Worm (Caenorhabditis elegans) whole organism, late embryonic: Measurements from ENCODE around the gene H35N09.2.

Source experiments
- C08G9.2 ChIP-seq: sonication (generic microtip); optimal IDR thresholded peaks from 2 replicates; lab custom pipeline; 2016; ENCODE audit warnings: mild to moderate bottlenecking, missing genetic modification characterization, moderate library complexity, missing compliant biosample characterization
- C38D4.7 ChIP-seq: fragments of 200-800 bp; sonication (Bioruptor generic); optimal IDR thresholded peaks from 2 replicates; lab custom pipeline; 2018; ENCODE audit warnings: mild to moderate bottlenecking, missing genetic modification characterization, moderate library complexity, missing compliant biosample characterization
- T23F11.4 ChIP-seq: fragments of 200-800 bp; sonication (Bioruptor generic); optimal IDR thresholded peaks from 2 replicates; lab custom pipeline; 2018; ENCODE audit warnings: mild to moderate bottlenecking, missing genetic modification characterization, missing compliant biosample characterization
- ahr-1 ChIP-seq: sonication (generic microtip); optimal IDR thresholded peaks from 2 replicates; lab custom pipeline; 2016; ENCODE audit warnings: missing genetic modification characterization, missing compliant biosample characterization
- ama-1 ChIP-seq: fragments of 150-350 bp; optimal IDR thresholded peaks from 2 replicates; lab custom pipeline; 2014
- ceh-18 ChIP-seq: sonication (generic microtip); optimal IDR thresholded peaks from 2 replicates; lab custom pipeline; 2016; ENCODE audit warnings: missing genetic modification characterization, missing compliant biosample characterization
- ceh-2 ChIP-seq: sonication (generic microtip); optimal IDR thresholded peaks from 2 replicates; lab custom pipeline; 2016; ENCODE audit warnings: missing genotype, missing genetic modification characterization, missing compliant biosample characterization
- ceh-22 ChIP-seq: sonication (generic microtip); optimal IDR thresholded peaks from 2 replicates; lab custom pipeline; 2017; ENCODE audit warnings: missing biosample characterization, missing genetic modification characterization
- ceh-24 ChIP-seq: sonication (generic microtip); optimal IDR thresholded peaks from 2 replicates; lab custom pipeline; 2016; ENCODE audit warnings: mild to moderate bottlenecking, missing genetic modification characterization, missing compliant biosample characterization
- ceh-30 ChIP-seq: fragments of 150-350 bp; optimal IDR thresholded peaks from 2 replicates; lab custom pipeline; 2014; ENCODE audit warnings: missing biosample characterization, missing genetic modification characterization
- ceh-31 ChIP-seq: sonication (generic microtip); optimal IDR thresholded peaks from 2 replicates; lab custom pipeline; 2016; ENCODE audit warnings: missing genetic modification characterization, missing compliant biosample characterization
- ceh-34 ChIP-seq: sonication (generic microtip); optimal IDR thresholded peaks from 2 replicates; lab custom pipeline; 2016; ENCODE audit warnings: mild to moderate bottlenecking, missing genetic modification characterization, missing compliant biosample characterization
- ceh-45 ChIP-seq: fragments of 200-800 bp; sonication (Bioruptor generic); IDR thresholded peaks from 2 replicates; pipeline ENCODE4 v1.3.6; 2022; ENCODE audit warnings: missing genetic modification reagents, missing genetic modification characterization, missing compliant biosample characterization
- ceh-6 ChIP-seq: fragments of 200-800 bp; sonication (Bioruptor generic); optimal IDR thresholded peaks from 2 replicates; lab custom pipeline; 2018; ENCODE audit warnings: mild to moderate bottlenecking, missing genetic modification characterization, missing compliant biosample characterization
- ceh-9 ChIP-seq: sonication (generic microtip); optimal IDR thresholded peaks from 2 replicates; lab custom pipeline; 2016; ENCODE audit warnings: mild to moderate bottlenecking, missing genetic modification characterization, inconsistent platforms, missing compliant biosample characterization
- dmd-4 ChIP-seq: sonication (generic microtip); optimal IDR thresholded peaks from 2 replicates; lab custom pipeline; 2016; ENCODE audit warnings: borderline replicate concordance, missing genetic modification characterization, missing compliant biosample characterization
- elt-2 ChIP-seq: sonication (generic microtip); optimal IDR thresholded peaks from 2 replicates; lab custom pipeline; 2016; ENCODE audit warnings: missing genetic modification reagents, missing genetic modification characterization, missing compliant biosample characterization
- elt-4 ChIP-seq: sonication (generic microtip); optimal IDR thresholded peaks from 2 replicates; lab custom pipeline; 2016; ENCODE audit warnings: missing genetic modification characterization, missing compliant biosample characterization
- ets-4 ChIP-seq: sonication (generic microtip); optimal IDR thresholded peaks from 2 replicates; lab custom pipeline; 2016; ENCODE audit warnings: missing genetic modification characterization, missing compliant biosample characterization
- eyg-1 ChIP-seq: sonication (generic microtip); optimal IDR thresholded peaks from 2 replicates; lab custom pipeline; 2016; ENCODE audit warnings: missing genotype, missing genetic modification characterization, missing compliant biosample characterization
- fax-1 ChIP-seq: sonication (generic microtip); optimal IDR thresholded peaks from 2 replicates; lab custom pipeline; 2016; ENCODE audit warnings: missing genotype, missing genetic modification characterization, missing compliant biosample characterization
- hlh-13 ChIP-seq: fragments of 200-800 bp; sonication (Bioruptor generic); optimal IDR thresholded peaks from 2 replicates; lab custom pipeline; 2018; ENCODE audit warnings: mild to moderate bottlenecking, missing genetic modification characterization, missing compliant biosample characterization
- hlh-6 ChIP-seq: sonication (generic microtip); optimal IDR thresholded peaks from 2 replicates; lab custom pipeline; 2016; ENCODE audit warnings: missing genotype, missing genetic modification characterization, missing compliant biosample characterization
- lim-6 ChIP-seq: sonication (generic microtip); optimal IDR thresholded peaks from 2 replicates; lab custom pipeline; 2016; ENCODE audit warnings: missing genetic modification characterization, missing compliant biosample characterization
- mec-3 ChIP-seq: sonication (generic microtip); optimal IDR thresholded peaks from 2 replicates; lab custom pipeline; 2016; ENCODE audit warnings: borderline replicate concordance, missing genetic modification characterization, missing compliant biosample characterization
- nfya-1 ChIP-seq: sonication (generic microtip); optimal IDR thresholded peaks from 2 replicates; lab custom pipeline; 2017; ENCODE audit warnings: missing genetic modification characterization, mild to moderate bottlenecking, missing compliant biosample characterization, antibody characterized with exemption, moderate library complexity
- nhr-11 ChIP-seq: fragments of 150-350 bp; optimal IDR thresholded peaks from 2 replicates; lab custom pipeline; 2014; ENCODE audit warnings: missing biosample characterization, missing genetic modification characterization
- nhr-232 ChIP-seq: sonication (generic microtip); optimal IDR thresholded peaks from 2 replicates; lab custom pipeline; 2016; ENCODE audit warnings: missing genetic modification characterization, missing compliant biosample characterization
- npax-4 ChIP-seq: sonication (generic microtip); optimal IDR thresholded peaks from 2 replicates; lab custom pipeline; 2016; ENCODE audit warnings: missing genetic modification characterization, missing compliant biosample characterization
- pag-3 ChIP-seq: sonication (generic microtip); optimal IDR thresholded peaks from 2 replicates; lab custom pipeline; 2016; ENCODE audit warnings: missing compliant biosample characterization, missing genetic modification characterization, borderline replicate concordance
- pax-1 ChIP-seq: fragments of 150-350 bp; optimal IDR thresholded peaks from 2 replicates; lab custom pipeline; 2014; ENCODE audit warnings: missing biosample characterization, missing genetic modification characterization
- pha-2 ChIP-seq: sonication (generic microtip); optimal IDR thresholded peaks from 2 replicates; lab custom pipeline; 2017; ENCODE audit warnings: mild to moderate bottlenecking, missing genetic modification characterization, missing compliant biosample characterization
- pqm-1 ChIP-seq: sonication (generic microtip); optimal IDR thresholded peaks from 2 replicates; lab custom pipeline; 2016; ENCODE audit warnings: missing genetic modification characterization, missing compliant biosample characterization
- pros-1 ChIP-seq: fragments of 150-350 bp; optimal IDR thresholded peaks from 2 replicates; lab custom pipeline; 2014; ENCODE audit warnings: missing biosample characterization, missing genetic modification reagents, missing genetic modification characterization
- rnt-1 ChIP-seq: sonication (generic microtip); optimal IDR thresholded peaks from 2 replicates; lab custom pipeline; 2016; ENCODE audit warnings: missing genetic modification characterization, missing compliant biosample characterization
- sox-2 ChIP-seq: fragments of 200-800 bp; sonication (Bioruptor generic); IDR thresholded peaks from 2 replicates; pipeline ENCODE4 v1.3.6; 2022; ENCODE audit warnings: missing genetic modification reagents, missing genetic modification characterization, missing compliant biosample characterization
- sox-4 ChIP-seq: sonication (generic microtip); optimal IDR thresholded peaks from 2 replicates; lab custom pipeline; 2017; ENCODE audit warnings: mild to moderate bottlenecking, missing genetic modification characterization, inconsistent platforms, missing compliant biosample characterization
- syd-9 ChIP-seq: sonication (generic microtip); optimal IDR thresholded peaks from 2 replicates; lab custom pipeline; 2016; ENCODE audit warnings: mild to moderate bottlenecking, missing genetic modification characterization, moderate library complexity, missing compliant biosample characterization
- tbx-2 ChIP-seq: sonication (generic microtip); optimal IDR thresholded peaks from 2 replicates; lab custom pipeline; 2016; ENCODE audit warnings: missing genetic modification characterization, missing compliant biosample characterization
- unc-55 ChIP-seq: sonication (generic microtip); optimal IDR thresholded peaks from 2 replicates; lab custom pipeline; 2017; ENCODE audit warnings: missing biosample characterization, missing genetic modification reagents, missing genetic modification characterization
- zip-5 ChIP-seq: sonication (generic microtip); optimal IDR thresholded peaks from 2 replicates; lab custom pipeline; 2016; ENCODE audit warnings: missing genetic modification characterization, missing compliant biosample characterization
- ztf-16 ChIP-seq: sonication (generic microtip); optimal IDR thresholded peaks from 2 replicates; lab custom pipeline; 2017; ENCODE audit warnings: missing genetic modification characterization, missing compliant biosample characterization

Gene H35N09.2

DNA sequence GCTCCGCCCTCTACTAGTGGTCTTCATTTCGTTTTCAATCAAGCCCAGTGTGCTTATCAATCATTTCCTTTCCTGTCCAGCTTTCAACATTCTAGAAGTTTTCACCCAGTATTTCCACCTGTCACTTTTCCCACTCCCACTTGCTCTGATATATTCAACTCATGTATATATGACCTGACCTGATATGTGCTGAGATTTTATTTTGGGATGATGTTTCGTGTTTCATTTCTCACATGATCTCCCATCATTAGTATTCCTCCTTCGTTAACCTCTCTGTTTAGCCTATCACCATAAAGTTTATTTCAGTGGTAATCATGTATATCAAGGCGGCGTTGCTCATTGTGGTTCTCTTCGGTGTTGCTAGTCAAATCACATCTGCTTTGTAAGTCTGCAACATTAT is 12.0 kb downstream of the H35N09.2 start, which contains the start of gene nlp-7:
Gene nlp-7 (plus strand): TSS at position 301 of the 400 bp plus-strand sequence.
- TF ChIP-seq hlh-6 (tag; lab: Kevin White, UChicago) (no peak), T23F11.4 (GFP tag; lab: Kevin White, UChicago) (no peak), pag-3 (tag; lab: Kevin White, UChicago) (no peak), syd-9 (tag; lab: Kevin White, UChicago) (no peak), dmd-4 (tag; lab: Kevin White, UChicago) (no peak), ceh-30 (tag; lab: Kevin White, UChicago) (no peak), nhr-232 (tag; lab: Kevin White, UChicago) (no peak), tbx-2 (tag; lab: Kevin White, UChicago) (no peak), elt-4 (tag; lab: Kevin White, UChicago) (no peak), hlh-13 (no peak), fax-1 (no peak), pax-1 (tag; lab: Kevin White, UChicago) (no peak), C08G9.2 (tag; lab: Kevin White, UChicago) (no peak), pros-1 (tag; lab: Kevin White, UChicago) (no peak), ceh-18 (tag; lab: Kevin White, UChicago) (no peak), ceh-45 (GFP tag; lab: Robert Waterston, UW) (no peak), rnt-1 (tag; lab: Kevin White, UChicago) (no peak), pha-2 (tag; lab: Kevin White, UChicago) (no peak), ztf-16 (tag; lab: Kevin White, UChicago) (no peak), lim-6 (tag; lab: Kevin White, UChicago) (no peak)

DNA sequence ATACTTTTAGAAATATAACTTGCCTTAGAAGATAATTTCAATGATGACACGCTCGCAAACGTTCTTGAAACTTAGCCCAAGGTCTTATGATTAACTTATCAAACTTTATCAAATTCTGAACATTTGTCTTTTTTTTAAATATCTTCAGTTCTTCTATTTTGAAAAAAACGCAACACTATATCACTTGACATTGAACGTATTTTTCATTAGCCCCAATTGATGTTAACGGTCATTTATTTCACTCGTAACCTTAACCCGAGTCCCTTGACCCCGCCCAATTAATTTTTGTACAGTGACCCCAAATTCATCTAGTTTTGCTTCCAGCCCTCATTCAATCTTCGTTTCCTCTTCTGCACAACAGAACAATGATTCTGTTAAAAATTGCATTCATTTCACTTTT is 19.0 kb downstream of the H35N09.2 start, which contains the start of gene F18E9.3:
Gene F18E9.3 (plus strand): TSS at position 311 of the 400 bp plus-strand sequence.
- no peak for TF ChIP-seq ceh-34 (tag; lab: Kevin White, UChicago)
- TF ChIP-seq pqm-1: no peak
- no peak for TF ChIP-seq nhr-11 (tag; lab: Kevin White, UChicago)
- no peak for TF ChIP-seq nfya-1
- TF ChIP-seq ceh-22 (tag; lab: Kevin White, UChicago): no peak
- no peak for TF ChIP-seq ama-1 (lab: Kevin White, UChicago)
- TF ChIP-seq rnt-1 (tag; lab: Kevin White, UChicago): no peak

ce11 chrX:8584825-8585384 is 20.0 kb downstream of the H35N09.2 start:
- no peak for TF ChIP-seq pqm-1
- no peak for TF ChIP-seq ceh-45 (GFP tag; lab: Robert Waterston, UW)
- TF ChIP-seq syd-9 (tag; lab: Kevin White, UChicago): no peak
- TF ChIP-seq eyg-1 (tag; lab: Kevin White, UChicago): no peak
- TF ChIP-seq ahr-1 (tag; lab: Kevin White, UChicago): no peak
- no peak for TF ChIP-seq hlh-6 (tag; lab: Kevin White, UChicago)
- no peak for TF ChIP-seq dmd-4 (tag; lab: Kevin White, UChicago)
- no peak for TF ChIP-seq ceh-9 (tag; lab: Kevin White, UChicago)
- no peak for TF ChIP-seq C38D4.7 (GFP tag; lab: Kevin White, UChicago)
- TF ChIP-seq hlh-13: no peak
- TF ChIP-seq, all 69 proteins: peak for 0

ce11 chrX:8582767-8583360 is 22.0 kb downstream of the H35N09.2 start:
- no peak for TF ChIP-seq ceh-18 (tag; lab: Kevin White, UChicago)
- no peak for TF ChIP-seq pax-1 (tag; lab: Kevin White, UChicago)
- TF ChIP-seq ceh-2 (tag; lab: Kevin White, UChicago): no peak
- no peak for TF ChIP-seq elt-4 (tag; lab: Kevin White, UChicago)
- no peak for TF ChIP-seq pqm-1

ce11 chrX:8581447-8581846 is 23.4 kb downstream of the H35N09.2 start, which contains the start of gene F18E9.8:
TSS of gene F18E9.8 (minus strand) at chrX:8581547.
- no peak for TF ChIP-seq npax-4
- TF ChIP-seq unc-55 (GFP tag; lab: Kevin White, UChicago): no peak
- TF ChIP-seq eyg-1 (tag; lab: Kevin White, UChicago): no peak
- TF ChIP-seq lim-6 (tag; lab: Kevin White, UChicago): no peak
- TF ChIP-seq ahr-1 (tag; lab: Kevin White, UChicago): no peak
- TF ChIP-seq ceh-31 (tag; lab: Kevin White, UChicago): no peak
- no peak for TF ChIP-seq elt-2
- TF ChIP-seq zip-5: no peak
- no peak for TF ChIP-seq sox-4
- TF ChIP-seq mec-3: no peak
- no peak for TF ChIP-seq sox-2 (GFP tag; lab: Robert Waterston, UW)
- no peak for TF ChIP-seq ceh-34 (tag; lab: Kevin White, UChicago)
- TF ChIP-seq dmd-4 (tag; lab: Kevin White, UChicago): no peak
- TF ChIP-seq C08G9.2 (tag; lab: Kevin White, UChicago): no peak
- no peak for TF ChIP-seq ets-4
- no peak for TF ChIP-seq hlh-13
- TF ChIP-seq ceh-45 (GFP tag; lab: Robert Waterston, UW): no peak
- no peak for TF ChIP-seq ceh-6 (GFP tag; lab: Kevin White, UChicago)
- no peak for TF ChIP-seq ceh-24 (tag; lab: Kevin White, UChicago)
